Fruit fly (Drosophila melanogaster): ENCODE data around the gene ckd.
A peak's percentile ranks its signal among the peaks of the same experiment; 100 is the strongest.

- TF ChIP-seq psq (optimal IDR thresholded peaks at IDR 0.05) (no peak), pan (optimal IDR thresholded peaks at IDR 0.05) (no peak), EcR (GFP tag; optimal IDR thresholded peaks at IDR 0.05) (peak; percentile 66 to 92), CG8478 (optimal IDR thresholded peaks at IDR 0.05) (peak; percentile 57)
Observed at dm6 chr3L:3247130-3248065, 10.3 kb upstream of the ckd start, which contains the start of gene CG43389.
